Worm (Caenorhabditis elegans) whole organism, L3 larva: Measurements from ENCODE around the gene ets-9.

Experiments used
- ZK546.5 ChIP-seq: sonication (generic microtip); optimal IDR thresholded peaks from 2 replicates; lab custom pipeline; 2017; ENCODE audit warnings: missing biosample characterization, missing genetic modification characterization
- ama-1 ChIP-seq: fragments of 150-350 bp; optimal IDR thresholded peaks from 2 replicates; lab custom pipeline; 2018
- ceh-16 ChIP-seq: sonication (generic microtip); optimal IDR thresholded peaks from 2 replicates; lab custom pipeline; 2017; ENCODE audit warnings: missing biosample characterization, missing genetic modification characterization
- ceh-28 ChIP-seq: fragments of 150-350 bp; optimal IDR thresholded peaks from 2 replicates; lab custom pipeline; 2014; ENCODE audit warnings: missing biosample characterization, missing genetic modification reagents, missing genetic modification characterization
- ceh-82 ChIP-seq: fragments of 150-350 bp; optimal IDR thresholded peaks from 2 replicates; lab custom pipeline; 2014; ENCODE audit warnings: missing biosample characterization, missing genetic modification characterization
- ceh-9 ChIP-seq: sonication (generic microtip); optimal IDR thresholded peaks from 2 replicates; lab custom pipeline; 2018; ENCODE audit warnings: missing biosample characterization, missing genetic modification characterization
- daf-12 ChIP-seq: fragments of 150-350 bp; optimal IDR thresholded peaks from 2 replicates; lab custom pipeline; 2014; ENCODE audit warnings: missing biosample characterization, missing genetic modification reagents, missing genetic modification characterization
- egl-27 ChIP-seq: sonication (generic microtip); optimal IDR thresholded peaks from 4 replicates; lab custom pipeline; 2017; ENCODE audit warnings: missing biosample characterization, missing genetic modification reagents, missing genetic modification characterization
- egl-5 ChIP-seq: fragments of 150-350 bp; optimal IDR thresholded peaks from 2 replicates; lab custom pipeline; 2017; ENCODE audit warnings: missing biosample characterization, missing genetic modification reagents, missing genetic modification characterization, inconsistent platforms
- elt-1 ChIP-seq: fragments of 150-350 bp; optimal IDR thresholded peaks from 2 replicates; lab custom pipeline; 2014; ENCODE audit warnings: missing biosample characterization, missing genetic modification characterization
- elt-2 ChIP-seq: sonication (generic microtip); optimal IDR thresholded peaks from 2 replicates; lab custom pipeline; 2016; ENCODE audit warnings: missing genetic modification reagents, mild to moderate bottlenecking, missing genetic modification characterization, missing compliant biosample characterization
- eor-1 ChIP-seq, 2 experiments: fragments of 150-350 bp; optimal IDR thresholded peaks; 2 replicates each; lab custom pipeline; 2014 to 2018; ENCODE audit warnings: missing biosample characterization in 2 of 2, missing genetic modification characterization in 2 of 2
- hmg-11 ChIP-seq: sonication (generic microtip); optimal IDR thresholded peaks from 2 replicates; lab custom pipeline; 2016; ENCODE audit warnings: missing genetic modification characterization, missing compliant biosample characterization
- jun-1 ChIP-seq: fragments of 150-350 bp; optimal IDR thresholded peaks from 2 replicates; lab custom pipeline; 2014; ENCODE audit warnings: missing biosample characterization, missing genetic modification reagents, missing genetic modification characterization
- lin-39 ChIP-seq: fragments of 150-350 bp; optimal IDR thresholded peaks from 2 replicates; lab custom pipeline; 2018; ENCODE audit warnings: missing biosample characterization, missing genetic modification reagents, missing genetic modification characterization
- lsy-12 ChIP-seq: sonication (generic microtip); optimal IDR thresholded peaks from 2 replicates; lab custom pipeline; 2016; ENCODE audit warnings: mild to moderate bottlenecking, missing genetic modification characterization, missing compliant biosample characterization
- mdl-1 ChIP-seq: fragments of 150-350 bp; optimal IDR thresholded peaks from 2 replicates; lab custom pipeline; 2014; ENCODE audit warnings: missing biosample characterization, missing genetic modification characterization
- mml-1 ChIP-seq: fragments of 150-350 bp; sonication (generic microtip); optimal IDR thresholded peaks from 3 replicates; lab custom pipeline; 2014; ENCODE audit warnings: missing biosample characterization, missing genetic modification characterization
- nfya-1 ChIP-seq: sonication (generic microtip); optimal IDR thresholded peaks from 2 replicates; lab custom pipeline; 2017; ENCODE audit warnings: missing genetic modification characterization, mild to moderate bottlenecking, missing compliant biosample characterization, antibody characterized with exemption, moderate library complexity; ENCODE audit not compliant: insufficient read depth
- nhr-11 ChIP-seq: fragments of 150-350 bp; optimal IDR thresholded peaks from 2 replicates; lab custom pipeline; 2014; ENCODE audit warnings: missing biosample characterization, missing genetic modification characterization
- nhr-23 ChIP-seq: fragments of 150-350 bp; optimal IDR thresholded peaks from 2 replicates; lab custom pipeline; 2014; ENCODE audit warnings: missing biosample characterization, missing genetic modification reagents, missing genetic modification characterization
- nhr-237 ChIP-seq: fragments of 150-350 bp; optimal IDR thresholded peaks from 2 replicates; lab custom pipeline; 2014; ENCODE audit warnings: missing biosample characterization, missing genetic modification characterization
- nhr-25 ChIP-seq: sonication (generic microtip); optimal IDR thresholded peaks from 2 replicates; lab custom pipeline; 2017; ENCODE audit warnings: missing biosample characterization, missing genetic modification characterization
- nhr-28 ChIP-seq: fragments of 150-350 bp; optimal IDR thresholded peaks from 2 replicates; lab custom pipeline; 2014; ENCODE audit warnings: missing biosample characterization, missing genetic modification characterization
- nhr-43 ChIP-seq: sonication (generic microtip); optimal IDR thresholded peaks from 2 replicates; lab custom pipeline; 2016; ENCODE audit warnings: mild to moderate bottlenecking, missing genetic modification characterization, missing compliant biosample characterization; ENCODE audit not compliant: poor library complexity, severe bottlenecking
- nhr-67 ChIP-seq: fragments of 150-350 bp; optimal IDR thresholded peaks from 2 replicates; lab custom pipeline; 2014; ENCODE audit warnings: missing biosample characterization, missing genetic modification characterization
- nhr-76 ChIP-seq: fragments of 150-350 bp; sonication (generic microtip); optimal IDR thresholded peaks from 5 replicates; lab custom pipeline; 2014; ENCODE audit warnings: missing biosample characterization, missing genetic modification characterization
- nhr-77 ChIP-seq: fragments of 150-350 bp; optimal IDR thresholded peaks from 2 replicates; lab custom pipeline; 2014; ENCODE audit warnings: missing biosample characterization, missing genetic modification characterization
- pha-4 ChIP-seq: fragments of 150-350 bp; optimal IDR thresholded peaks from 2 replicates; lab custom pipeline; 2014; ENCODE audit warnings: missing biosample characterization, missing genetic modification reagents, missing genetic modification characterization
- pqm-1 ChIP-seq: fragments of 150-350 bp; optimal IDR thresholded peaks from 2 replicates; lab custom pipeline; 2017; ENCODE audit warnings: missing biosample characterization, missing genetic modification characterization, inconsistent platforms
- sea-2 ChIP-seq: fragments of 150-350 bp; sonication (generic microtip); optimal IDR thresholded peaks from 4 replicates; lab custom pipeline; 2014; ENCODE audit warnings: missing biosample characterization, missing genetic modification reagents, missing genetic modification characterization
- skn-1 ChIP-seq: fragments of 150-350 bp; optimal IDR thresholded peaks from 2 replicates; lab custom pipeline; 2014; ENCODE audit warnings: missing biosample characterization, missing genetic modification characterization
- snpc-4 ChIP-seq: fragments of 150-350 bp; optimal IDR thresholded peaks from 2 replicates; lab custom pipeline; 2014; ENCODE audit warnings: missing biosample characterization, missing genetic modification characterization
- unc-62 ChIP-seq: fragments of 150-350 bp; sonication (generic microtip); optimal IDR thresholded peaks from 4 replicates; lab custom pipeline; 2014; ENCODE audit warnings: missing biosample characterization, missing genetic modification reagents, missing genetic modification characterization
- zag-1 ChIP-seq: fragments of 150-350 bp; optimal IDR thresholded peaks from 2 replicates; lab custom pipeline; 2014; ENCODE audit warnings: missing biosample characterization, missing genetic modification characterization

The ets-9 gene

ce11 chrX:4245124-4245523, 34.4 kb upstream of the ets-9 start:
- peak; percentile 91 for TF ChIP-seq pqm-1 (tag; lab: Kevin White, UChicago)
- no peak for TF ChIP-seq jun-1
- TF ChIP-seq elt-1 = peak; percentile 28
- peak; percentile 89 for TF ChIP-seq elt-2 (tag; lab: Kevin White, UChicago)
- TF ChIP-seq nhr-77 (tag; lab: Kevin White, UChicago) = no peak
- TF ChIP-seq ceh-9 (tag; lab: Kevin White, UChicago) = no peak
- TF ChIP-seq pha-4 (tag; lab: Kevin White, UChicago) = peak; percentile 42
- TF ChIP-seq nhr-76 = no peak

ce11 chrX:4246237-4246697, 33.2 kb upstream of the ets-9 start:
- TF ChIP-seq ama-1 (lab: Kevin White, UChicago) (peak; percentile 95), elt-2 (tag; lab: Kevin White, UChicago) (peak; percentile 53), pqm-1 (tag; lab: Kevin White, UChicago) (peak; percentile 71), ceh-9 (tag; lab: Kevin White, UChicago) (no peak), lin-39 (tag; lab: Kevin White, UChicago) (no peak), nhr-43 (tag; lab: Kevin White, UChicago) (peak; percentile 68), pha-4 (tag; lab: Kevin White, UChicago) (peak; percentile 17), lsy-12 (peak; percentile 2), nhr-25 (tag; lab: Kevin White, UChicago) (peak; percentile 43), nhr-28 (tag; lab: Kevin White, UChicago) (no peak), ZK546.5 (no peak), mdl-1 (tag; lab: Kevin White, UChicago) (no peak), skn-1 (tag; lab: Kevin White, UChicago) (no peak), elt-1 (no peak), hmg-11 (tag; lab: Kevin White, UChicago) (no peak), nfya-1 (tag; lab: Kevin White, UChicago) (peak; percentile 38), nhr-11 (no peak)

ce11 chrX:4246867-4247591, 32.5 kb upstream of the ets-9 start, which contains the start of gene F48D6.4:
Gene F48D6.4, minus strand, starts transcription at chrX:4247212.
- TF ChIP-seq ama-1 (lab: Kevin White, UChicago) = peak; percentile 81
- no peak for TF ChIP-seq ceh-16 (tag; lab: Kevin White, UChicago)
- TF ChIP-seq elt-2 (tag; lab: Kevin White, UChicago) = peak; percentile 83

- TF ChIP-seq pha-4 (tag; lab: Kevin White, UChicago) = peak; percentile 90
- no peak for TF ChIP-seq snpc-4 (tag; lab: Kevin White, UChicago)
- peak; percentile 57 for TF ChIP-seq elt-2 (tag; lab: Kevin White, UChicago)
- TF ChIP-seq elt-1 = no peak
- TF ChIP-seq pqm-1 (tag; lab: Kevin White, UChicago) = peak; percentile 48
These were observed 31.1 kb upstream of the ets-9 start for ce11 chrX:4248417-4248816.

ce11 chrX:4248949-4249348, 30.6 kb upstream of the ets-9 start, which contains the start of gene hlh-13:
Gene hlh-13, plus strand, starts transcription at chrX:4249249.
- TF ChIP-seq elt-2 (tag; lab: Kevin White, UChicago) = no peak
- no peak for TF ChIP-seq sea-2 (GFP tag; lab: Kevin White, UChicago)
- no peak for TF ChIP-seq mml-1
- TF ChIP-seq eor-1 (tag; optimal IDR thresholded peaks at IDR 0.05; lab: Kevin White, UChicago) = no peak
- TF ChIP-seq lsy-12 = no peak
- no peak for TF ChIP-seq nfya-1 (tag; lab: Kevin White, UChicago)
- no peak for TF ChIP-seq ceh-82 (tag; lab: Kevin White, UChicago)
- TF ChIP-seq zag-1 (tag; lab: Kevin White, UChicago) = no peak
- TF ChIP-seq ceh-28 = no peak
- no peak for TF ChIP-seq snpc-4 (tag; lab: Kevin White, UChicago)
- TF ChIP-seq nhr-76 = no peak
- no peak for TF ChIP-seq nhr-28 (tag; lab: Kevin White, UChicago)

- TF ChIP-seq zag-1 (tag; lab: Kevin White, UChicago) = no peak
- no peak for TF ChIP-seq daf-12 (tag; lab: Kevin White, UChicago)
- TF ChIP-seq nhr-77 (tag; lab: Kevin White, UChicago) = no peak
- no peak for TF ChIP-seq ceh-82 (tag; lab: Kevin White, UChicago)
- TF ChIP-seq elt-1 = no peak
- no peak for TF ChIP-seq ceh-9 (tag; lab: Kevin White, UChicago)
- TF ChIP-seq ama-1 (lab: Kevin White, UChicago) = no peak
- TF ChIP-seq ceh-16 (tag; lab: Kevin White, UChicago) = no peak
- no peak for TF ChIP-seq nhr-67 (tag; lab: Kevin White, UChicago)
- no peak for TF ChIP-seq unc-62 (GFP tag; lab: Kevin White, UChicago)
- TF ChIP-seq egl-5 = no peak
- no peak for TF ChIP-seq snpc-4 (tag; lab: Kevin White, UChicago)
- TF ChIP-seq pha-4 (tag; lab: Kevin White, UChicago) = no peak
- TF ChIP-seq pqm-1 (tag; lab: Kevin White, UChicago) = no peak
- no peak for TF ChIP-seq sea-2 (GFP tag; lab: Kevin White, UChicago)
- no peak for TF ChIP-seq ZK546.5
- TF ChIP-seq nhr-23 = no peak
- TF ChIP-seq egl-27 (tag; lab: Kevin White, UChicago) = no peak
- TF ChIP-seq nhr-237 (tag; lab: Kevin White, UChicago) = no peak
- TF ChIP-seq, all 47 proteins: peak for 0
These were observed 27.5 kb upstream of the ets-9 start, which contains the start of gene srv-5 for ce11 chrX:4252047-4252446. Gene srv-5, plus strand, starts transcription at chrX:4252347.
